Worm (Caenorhabditis elegans) whole organism, L3 larva: ENCODE results near the gene sru-4.

Source experiments
- aly-2 ChIP-seq: fragments of 150-350 bp; optimal IDR thresholded peaks from 2 replicates; lab custom pipeline; 2014; ENCODE audit warnings: missing biosample characterization, missing genetic modification characterization
- fkh-10 ChIP-seq: sonication (generic microtip); optimal IDR thresholded peaks from 2 replicates; lab custom pipeline; 2017; ENCODE audit warnings: missing biosample characterization, missing genetic modification reagents, missing genetic modification characterization
- pqm-1 ChIP-seq: fragments of 150-350 bp; optimal IDR thresholded peaks from 2 replicates; lab custom pipeline; 2017; ENCODE audit warnings: missing biosample characterization, missing genetic modification characterization, inconsistent platforms

DNA sequence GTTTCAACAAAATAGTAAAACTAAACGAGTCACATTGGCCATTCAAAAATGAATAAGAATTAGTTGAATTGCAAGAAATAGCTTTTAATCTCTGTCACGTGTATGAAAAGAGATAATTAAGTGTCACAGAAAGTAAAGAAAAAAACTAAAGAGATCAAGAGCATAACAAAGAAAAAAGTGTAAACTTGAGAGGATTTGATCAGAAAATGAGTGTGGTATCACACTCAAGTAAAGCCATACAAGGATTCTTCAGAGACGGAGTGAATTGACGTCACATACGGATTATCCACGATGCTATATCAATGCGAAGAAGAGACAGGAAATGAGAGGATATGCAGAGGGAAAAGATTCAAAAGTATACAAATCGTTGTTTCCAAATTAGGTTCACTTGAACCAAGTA, 28.9 kb upstream of the sru-4 start:
- TF ChIP-seq fkh-10 (GFP tag; lab: Kevin White, UChicago) (no peak), aly-2 (tag; lab: Kevin White, UChicago) (no peak), pqm-1 (tag; lab: Kevin White, UChicago) (no peak)
